Worm (Caenorhabditis elegans): ENCODE measurements around the gene gcs-1.

gcs-1 gene

DNA sequence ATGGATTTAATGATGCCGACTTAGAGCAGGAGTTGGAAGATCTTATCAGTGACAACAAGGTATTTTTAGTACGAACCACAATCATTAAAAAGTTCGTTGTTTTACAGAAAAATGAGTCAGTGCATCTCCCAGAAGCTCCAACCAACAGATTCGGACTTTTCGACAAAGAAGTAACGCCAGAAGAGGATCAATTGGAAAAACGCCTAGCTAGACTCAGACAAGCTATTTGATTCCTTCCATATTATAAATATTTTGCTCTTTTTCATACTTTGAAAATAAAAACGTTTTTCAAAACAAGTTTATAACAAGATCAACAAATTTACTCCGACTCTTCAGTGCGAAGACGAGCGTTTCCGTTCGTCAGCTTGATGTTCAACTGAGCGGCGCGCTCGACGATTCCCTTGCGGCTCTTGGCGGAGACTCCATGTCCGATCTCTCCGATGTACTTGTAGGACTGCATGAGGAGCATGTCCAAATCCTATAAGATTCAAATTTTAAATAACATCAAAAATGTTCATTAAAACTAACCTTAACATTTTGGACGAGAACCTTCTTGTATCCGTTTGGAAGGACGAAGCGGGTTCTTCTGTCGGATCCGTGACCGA, 18.2 kb upstream of the gcs-1 start:
- TF ChIP-seq pag-3 (tag; optimal IDR thresholded peaks at IDR 0.05; ENCODE audit: borderline replicate concordance) (no peak), Y22D7AL.16 (tag; optimal IDR thresholded peaks at IDR 0.05) (no peak), madf-2 (tag; optimal IDR thresholded peaks at IDR 0.05) (no peak), elt-2 (tag; optimal IDR thresholded peaks at IDR 0.05) (no peak)

DNA sequence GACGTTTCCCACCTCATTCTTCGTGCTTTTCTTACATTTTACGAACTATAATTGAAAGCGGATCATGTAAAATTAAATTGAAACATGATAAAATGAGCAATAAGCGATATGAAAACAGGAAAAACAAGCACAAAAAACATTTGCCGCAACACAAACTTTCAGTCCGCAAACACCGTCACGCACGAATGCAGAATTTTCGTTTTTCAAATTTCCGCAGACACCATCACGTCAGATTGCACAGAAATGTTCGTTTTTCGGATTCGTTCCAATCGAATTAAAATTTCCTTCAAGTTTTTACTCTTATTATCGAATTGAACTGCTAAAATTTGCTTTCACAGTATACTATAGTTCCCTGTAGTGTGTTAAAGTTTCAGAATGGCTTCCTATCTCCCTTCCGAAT, 16.5 kb upstream of the gcs-1 start, which contains the start of gene chmp-7:
Gene chmp-7, plus strand, starts transcription at position 369 of the 400 bp plus-strand sequence.
- TF ChIP-seq F13H6.1 (tag; optimal IDR thresholded peaks at IDR 0.05) (peak; percentile 2), pros-1 (tag; optimal IDR thresholded peaks at IDR 0.05) (no peak), rnt-1 (tag; optimal IDR thresholded peaks at IDR 0.05) (peak; percentile 64), ceh-19 (GFP tag; optimal IDR thresholded peaks at IDR 0.05) (peak; percentile 9), nfya-1 (tag; optimal IDR thresholded peaks at IDR 0.05) (peak; percentile 70), syd-9 (tag; optimal IDR thresholded peaks at IDR 0.05) (no peak), ceh-31 (tag; optimal IDR thresholded peaks at IDR 0.05) (peak; percentile 60), C08G9.2 (tag; optimal IDR thresholded peaks at IDR 0.05) (peak; percentile 34), zip-5 (tag; optimal IDR thresholded peaks at IDR 0.05) (no peak), madf-2 (tag; optimal IDR thresholded peaks at IDR 0.05) (peak; percentile 52), ceh-24 (tag; optimal IDR thresholded peaks at IDR 0.05) (no peak), ztf-16 (tag; optimal IDR thresholded peaks at IDR 0.05) (peak; percentile 59), unc-3 (GFP tag; conservative IDR thresholded peaks at IDR 0.05) (no peak), unc-3 (tag; optimal IDR thresholded peaks at IDR 0.05) (peak; percentile 9), unc-55 (GFP tag; optimal IDR thresholded peaks at IDR 0.05) (peak; percentile 87), ceh-22 (tag; optimal IDR thresholded peaks at IDR 0.05) (no peak), dve-1 (tag; optimal IDR thresholded peaks at IDR 0.05) (peak; percentile 22), K02D7.2 (tag; optimal IDR thresholded peaks at IDR 0.05) (no peak), ceh-45 (GFP tag; IDR thresholded peaks at IDR 0.05) (peak; percentile 49; the same call in 1 of the 2 replicates), unc-42 (tag; optimal IDR thresholded peaks at IDR 0.05) (peak; percentile 93), pax-1 (tag; optimal IDR thresholded peaks at IDR 0.05) (peak; percentile 53), tbx-2 (tag; optimal IDR thresholded peaks at IDR 0.05) (peak; percentile 8), ref-2 (tag; optimal IDR thresholded peaks at IDR 0.05) (peak; percentile 68), ceh-18 (tag; optimal IDR thresholded peaks at IDR 0.05) (peak; percentile 55), ceh-2 (tag; optimal IDR thresholded peaks at IDR 0.05) (peak; percentile 0), pat-9 (tag; optimal IDR thresholded peaks at IDR 0.05) (peak; percentile 48), ceh-14 (tag; optimal IDR thresholded peaks at IDR 0.05) (peak; percentile 54), ceh-30 (tag; optimal IDR thresholded peaks at IDR 0.05) (peak; percentile 89), unc-86 (tag; optimal IDR thresholded peaks at IDR 0.05) (peak; percentile 42)

DNA sequence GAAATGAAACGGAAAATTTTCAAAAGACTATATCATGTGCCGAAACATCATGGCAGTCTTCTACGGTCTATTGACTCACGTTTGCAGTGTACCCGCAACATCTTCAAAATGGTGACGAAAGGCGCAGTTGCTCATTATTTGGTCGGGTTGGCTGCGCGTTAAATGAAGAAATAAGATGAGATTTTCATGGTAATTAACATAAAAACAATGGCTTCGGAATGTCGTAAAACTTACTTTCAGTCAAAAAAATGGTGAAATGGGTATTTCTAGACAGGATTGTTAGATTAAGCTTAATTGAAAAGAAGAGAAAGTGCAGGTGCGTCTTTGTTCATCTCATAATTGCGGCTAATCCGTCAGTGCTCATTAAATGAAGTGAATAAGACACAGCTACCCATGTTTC, 15.5 kb upstream of the gcs-1 start, which contains the start of gene T24B8.7:
Gene T24B8.7, minus strand, starts transcription at position 101 of the 400 bp plus-strand sequence.
- no peak for TF ChIP-seq gmeb-2 (tag; optimal IDR thresholded peaks at IDR 0.05)
- TF ChIP-seq pag-3 (tag; optimal IDR thresholded peaks at IDR 0.05; ENCODE audit: borderline replicate concordance), result no peak
- no peak for TF ChIP-seq ceh-45 (GFP tag; IDR thresholded peaks at IDR 0.05)
- no peak for TF ChIP-seq tbx-2 (tag; optimal IDR thresholded peaks at IDR 0.05)
- TF ChIP-seq hlh-6 (tag; optimal IDR thresholded peaks at IDR 0.05), result no peak
- no peak for TF ChIP-seq pha-2 (tag; optimal IDR thresholded peaks at IDR 0.05)
- TF ChIP-seq sox-4 (tag; optimal IDR thresholded peaks at IDR 0.05), result no peak
- TF ChIP-seq Y22D7AL.16 (tag; optimal IDR thresholded peaks at IDR 0.05), result no peak
- no peak for TF ChIP-seq madf-2 (tag; optimal IDR thresholded peaks at IDR 0.05)
- no peak for TF ChIP-seq ceh-34 (tag; optimal IDR thresholded peaks at IDR 0.05)
- TF ChIP-seq F13H6.1 (tag; optimal IDR thresholded peaks at IDR 0.05), result no peak
- TF ChIP-seq eyg-1 (tag; optimal IDR thresholded peaks at IDR 0.05), result no peak
- no peak for TF ChIP-seq ceh-14 (tag; optimal IDR thresholded peaks at IDR 0.05)
- TF ChIP-seq sdc-2 (tag; optimal IDR thresholded peaks at IDR 0.05), result no peak
- no peak for TF ChIP-seq tbx-7 (tag; optimal IDR thresholded peaks at IDR 0.05)
- TF ChIP-seq npax-4 (tag; optimal IDR thresholded peaks at IDR 0.05), result no peak
- no peak for TF ChIP-seq hlh-30 (tag; optimal IDR thresholded peaks at IDR 0.05; ENCODE audit: insufficient read depth)
- no peak for TF ChIP-seq ceh-18 (tag; optimal IDR thresholded peaks at IDR 0.05)
- no peak for TF ChIP-seq unc-55 (GFP tag; optimal IDR thresholded peaks at IDR 0.05)
- no peak for TF ChIP-seq unc-42 (tag; optimal IDR thresholded peaks at IDR 0.05)

Measured in whole organism, late embryonic.